Worm (Caenorhabditis elegans): ENCODE data around the gene hpo-40.

The hpo-40 gene

DNA sequence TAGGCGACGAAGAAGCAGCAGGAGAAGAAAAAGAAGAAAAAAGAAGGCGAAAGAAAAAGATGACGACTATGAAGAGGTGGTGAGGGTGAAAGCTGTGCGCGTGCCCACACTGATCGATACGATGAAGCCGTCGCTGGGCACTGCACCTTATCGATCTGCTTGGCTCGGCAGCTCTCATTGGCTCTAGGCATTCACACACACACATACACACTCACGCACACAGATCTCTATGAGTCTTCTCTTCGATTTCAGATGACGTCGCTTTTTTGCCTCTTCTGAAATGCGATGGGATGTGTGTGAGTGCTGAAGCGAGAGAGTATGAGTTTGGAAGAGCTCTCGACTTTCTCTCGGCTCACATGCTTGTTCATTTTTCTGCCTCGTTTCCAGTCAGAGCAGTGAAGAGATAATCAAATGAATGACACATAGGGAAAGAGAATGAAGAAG is 38.1 kb upstream of the hpo-40 start (continued):
- TF ChIP-seq daf-16 (GFP tag; optimal IDR thresholded peaks at IDR 0.05) (no peak), daf-16 (tag; optimal IDR thresholded peaks at IDR 0.05) (no peak), aha-1 (tag) (peak; percentile 100), zfp-2 (tag; optimal IDR thresholded peaks at IDR 0.05) (no peak), saeg-2 (GFP tag; IDR thresholded peaks at IDR 0.05) (0 out of 2 replicates have a peak, but pooled peaks have one; percentile 26), lir-3 (tag; optimal IDR thresholded peaks at IDR 0.05) (no peak), lin-39 (tag; optimal IDR thresholded peaks at IDR 0.05) (no peak), fos-1 (tag; optimal IDR thresholded peaks at IDR 0.05) (no peak), mdl-1 (tag; optimal IDR thresholded peaks at IDR 0.05) (peak; percentile 18 to 90), pha-4 (GFP tag; IDR thresholded peaks at IDR 0.05) (no peak), pha-4 (tag; optimal IDR thresholded peaks at IDR 0.05) (no peak), daf-19 (GFP tag; conservative IDR thresholded peaks at IDR 0.05) (no peak), ZK337.2 (GFP tag; IDR thresholded peaks at IDR 0.05) (no peak), vab-7 (GFP tag; IDR thresholded peaks at IDR 0.05) (0 out of 2 replicates have a peak, but pooled peaks have one; percentile 33), nhr-102 (tag; optimal IDR thresholded peaks at IDR 0.05) (no peak), madf-9 (GFP tag; conservative IDR thresholded peaks at IDR 0.05) (no peak), madf-5 (GFP tag; IDR thresholded peaks at IDR 0.05) (no peak), pqm-1 (tag; optimal IDR thresholded peaks at IDR 0.05) (no peak), zip-11 (GFP tag; IDR thresholded peaks at IDR 0.05) (no peak), mep-1 (tag; optimal IDR thresholded peaks at IDR 0.05) (peak; percentile 85), php-3 (GFP tag; IDR thresholded peaks at IDR 0.05) (no peak), dmd-8 (GFP tag; IDR thresholded peaks at IDR 0.05) (no peak), lim-7 (GFP tag; IDR thresholded peaks at IDR 0.05) (no peak), F26F4.8 (GFP tag; conservative IDR thresholded peaks at IDR 0.05) (no peak), fkh-10 (GFP tag; optimal IDR thresholded peaks at IDR 0.05) (peak; percentile 98), dmd-6 (GFP tag; IDR thresholded peaks at IDR 0.05) (peak; percentile 47), attf-4 (tag; optimal IDR thresholded peaks at IDR 0.05) (no peak), hif-1 (tag; optimal IDR thresholded peaks at IDR 0.05) (peak in 1 of 2 experiments; percentile 66), arid-1 (GFP tag; conservative IDR thresholded peaks at IDR 0.05) (0 out of 2 replicates have a peak, but pooled peaks have one; percentile 31), mes-2 (tag; optimal IDR thresholded peaks at IDR 0.05; ENCODE audit: poor library complexity, severe bottlenecking) (peak; percentile 34), ceh-82 (tag; optimal IDR thresholded peaks at IDR 0.05) (no peak)

DNA sequence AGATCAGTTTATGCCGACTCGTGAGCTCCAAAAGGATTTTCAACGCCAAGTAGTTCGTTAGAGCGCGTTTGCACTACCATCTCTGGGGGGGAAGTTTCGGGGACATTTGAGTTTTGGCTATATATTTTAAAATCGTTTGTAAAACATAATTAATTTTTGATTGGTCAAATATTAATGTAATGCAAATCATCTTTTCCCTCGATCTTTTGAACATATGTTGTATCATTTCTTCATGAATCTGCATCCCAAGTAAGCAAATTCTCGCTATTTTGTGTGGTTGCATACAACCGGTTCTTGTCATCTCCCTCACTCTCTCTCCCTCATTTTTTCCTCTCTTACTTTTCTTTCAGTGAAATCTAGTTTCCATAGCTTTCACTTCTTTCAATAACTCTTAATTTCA is 34.6 kb upstream of the hpo-40 start:
- TF ChIP-seq nhr-48 (tag; optimal IDR thresholded peaks at IDR 0.05) (no peak), zip-11 (GFP tag; IDR thresholded peaks at IDR 0.05) (no peak), nhr-102 (tag; optimal IDR thresholded peaks at IDR 0.05) (no peak), dpl-1 (GFP tag; optimal IDR thresholded peaks at IDR 0.05) (peak; percentile 27), unc-39 (tag; optimal IDR thresholded peaks at IDR 0.05) (no peak), Y5F2A.4 (GFP tag; optimal IDR thresholded peaks at IDR 0.05) (no peak), D1046.2 (GFP tag; IDR thresholded peaks at IDR 0.05) (no peak), nhr-28 (tag; optimal IDR thresholded peaks at IDR 0.05) (peak; percentile 40), mdt-29 (GFP tag; IDR thresholded peaks at IDR 0.05) (no peak), Y48G9A.11 (GFP tag; IDR thresholded peaks at IDR 0.05) (no peak), nhr-76 (tag; optimal IDR thresholded peaks at IDR 0.05) (no peak), nhr-41 (GFP tag; IDR thresholded peaks at IDR 0.05) (no peak), ctbp-1 (GFP tag; IDR thresholded peaks at IDR 0.05) (0 out of 2 replicates have a peak, but pooled peaks have one; percentile 22), fkh-10 (GFP tag; optimal IDR thresholded peaks at IDR 0.05) (peak; percentile 53), Y105C5A.15 (GFP tag; IDR thresholded peaks at IDR 0.05) (no peak), nhr-25 (tag; optimal IDR thresholded peaks at IDR 0.05; ENCODE audit: borderline replicate concordance, insufficient read depth) (no peak), duxl-1 (tag; optimal IDR thresholded peaks at IDR 0.05; ENCODE audit: poor library complexity) (no peak), mdl-1 (tag; optimal IDR thresholded peaks at IDR 0.05) (peak in 1 of 2 experiments; percentile 17), zfp-2 (tag; optimal IDR thresholded peaks at IDR 0.05) (no peak), gei-8 (GFP tag; optimal IDR thresholded peaks at IDR 0.05) (no peak), hif-1 (tag; optimal IDR thresholded peaks at IDR 0.05) (peak in 1 of 2 experiments; percentile 72), unc-130 (GFP tag; optimal IDR thresholded peaks at IDR 0.05) (peak; percentile 17), spr-1 (tag; optimal IDR thresholded peaks at IDR 0.05) (peak; percentile 14), rbr-2 (tag; optimal IDR thresholded peaks at IDR 0.05) (peak; percentile 63), cey-2 (tag; optimal IDR thresholded peaks at IDR 0.05; ENCODE audit: borderline replicate concordance, insufficient read depth) (no peak), hlh-11 (tag; optimal IDR thresholded peaks at IDR 0.05) (peak; percentile 59)

Measured in whole organism, L4 larva.